Worm (Caenorhabditis elegans) whole organism, early embryonic: ENCODE results near the gene unc-26.

Experiments used
- B0310.2 ChIP-seq: sonication (generic microtip); optimal IDR thresholded peaks from 2 replicates; lab custom pipeline; 2016; ENCODE audit warnings: mild to moderate bottlenecking, missing genetic modification characterization, missing compliant biosample characterization
- ama-1 ChIP-seq: fragments of 150-350 bp; optimal IDR thresholded peaks from 2 replicates; lab custom pipeline; 2014
- ets-7 ChIP-seq: sonication (generic microtip); optimal IDR thresholded peaks from 2 replicates; lab custom pipeline; 2016; ENCODE audit warnings: missing genotype, missing genetic modification characterization, missing compliant biosample characterization
- flt-1 ChIP-seq: fragments of 200-800 bp; sonication (Bioruptor generic); IDR thresholded peaks from 2 replicates; pipeline ENCODE4 v1.3.6; 2022; ENCODE audit warnings: missing genetic modification characterization, missing compliant biosample characterization
- pes-1 ChIP-seq: fragments of 200-800 bp; sonication (Bioruptor generic); IDR thresholded peaks from 2 replicates; pipeline ENCODE4 v1.3.6; 2022; ENCODE audit warnings: missing genetic modification reagents, missing genetic modification characterization, missing compliant biosample characterization

DNA sequence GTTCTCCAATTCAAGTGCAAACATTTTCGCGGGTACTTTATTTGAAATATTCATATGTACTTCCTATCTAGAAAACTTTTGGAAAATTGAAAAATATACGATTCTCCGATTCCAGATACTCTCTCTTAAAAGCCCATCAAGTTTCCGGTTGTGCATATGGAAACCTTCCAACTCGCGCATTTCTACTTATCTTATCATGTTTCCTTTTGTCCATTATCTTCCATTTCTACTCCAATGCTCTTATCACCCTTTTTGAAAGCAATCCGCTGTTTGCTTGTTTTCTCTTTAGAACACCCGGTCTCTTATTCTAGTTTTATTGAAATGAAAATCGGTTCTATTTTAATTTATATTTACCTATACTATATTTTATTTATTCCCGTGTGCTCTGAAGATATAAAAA, 50.7 kb downstream of the unc-26 start, which contains the start of gene C48D1.5:
- no peak for TF ChIP-seq ama-1 (lab: Kevin White, UChicago)
- TF ChIP-seq flt-1 (GFP tag; lab: Robert Waterston, UW), result no peak
- no peak for TF ChIP-seq B0310.2 (tag; lab: Kevin White, UChicago)
- no peak for TF ChIP-seq ets-7 (tag; lab: Kevin White, UChicago)
- no peak for TF ChIP-seq pes-1 (GFP tag; lab: Robert Waterston, UW)
